Worm (Caenorhabditis elegans) whole organism, mixed stage, embryonic: ENCODE measurements around the gene gpdh-2.
A peak's percentile ranks its signal among the peaks of the same experiment; 100 is the strongest.

Source experiments
- M03D4.4 ChIP-seq: sonication (generic microtip); optimal IDR thresholded peaks from 2 replicates; lab custom pipeline; 2017; ENCODE audit warnings: mild to moderate bottlenecking, missing genetic modification characterization, missing compliant biosample characterization
- bed-3 ChIP-seq: fragments of 200-800 bp; sonication (Bioruptor generic); optimal IDR thresholded peaks from 3 replicates; lab custom pipeline; 2018; ENCODE audit warnings: mild to moderate bottlenecking, missing genetic modification characterization, moderate library complexity, missing compliant biosample characterization
- blmp-1 ChIP-seq: fragments of 150-350 bp; optimal IDR thresholded peaks from 2 replicates; lab custom pipeline; 2014; ENCODE audit warnings: missing biosample characterization, missing genetic modification characterization
- ceh-39 ChIP-seq: fragments of 150-350 bp; optimal IDR thresholded peaks from 2 replicates; lab custom pipeline; 2014; ENCODE audit warnings: missing biosample characterization, missing genetic modification characterization
- ceh-43 ChIP-seq: fragments of 200-800 bp; sonication (Bioruptor generic); optimal IDR thresholded peaks from 2 replicates; lab custom pipeline; 2018; ENCODE audit warnings: mild to moderate bottlenecking, missing genetic modification characterization, moderate library complexity, missing compliant biosample characterization
- ceh-83 ChIP-seq: fragments of 200-800 bp; sonication (Bioruptor generic); optimal IDR thresholded peaks from 2 replicates; lab custom pipeline; 2018; ENCODE audit warnings: mild to moderate bottlenecking, missing genetic modification characterization, missing compliant biosample characterization
- ces-1 ChIP-seq: fragments of 150-350 bp; optimal IDR thresholded peaks from 2 replicates; lab custom pipeline; 2014; ENCODE audit warnings: missing biosample characterization, missing genetic modification reagents, missing genetic modification characterization
- drap-1 ChIP-seq: fragments of 200-800 bp; sonication (Bioruptor generic); optimal IDR thresholded peaks from 3 replicates; lab custom pipeline; 2018; ENCODE audit warnings: mild to moderate bottlenecking, missing genetic modification characterization, missing compliant biosample characterization
- elt-1 ChIP-seq: sonication (generic microtip); optimal IDR thresholded peaks from 2 replicates; lab custom pipeline; 2017; ENCODE audit warnings: missing genetic modification characterization, mild to moderate bottlenecking, missing compliant biosample characterization, antibody characterized with exemption, moderate library complexity, borderline replicate concordance; ENCODE audit not compliant: insufficient read depth
- elt-3 ChIP-seq: fragments of 150-350 bp; optimal IDR thresholded peaks from 2 replicates; lab custom pipeline; 2014; ENCODE audit warnings: missing biosample characterization, missing genetic modification characterization
- flh-1 ChIP-seq: fragments of 200-800 bp; sonication (Bioruptor generic); optimal IDR thresholded peaks from 2 replicates; lab custom pipeline; 2018; ENCODE audit warnings: mild to moderate bottlenecking, missing genetic modification characterization, moderate library complexity, missing compliant biosample characterization
- hlh-1 ChIP-seq: fragments of 150-350 bp; optimal IDR thresholded peaks from 2 replicates; lab custom pipeline; 2014; ENCODE audit warnings: missing biosample characterization, missing genetic modification reagents, missing genetic modification characterization
- lin-13 ChIP-seq: fragments of 150-350 bp; optimal IDR thresholded peaks from 2 replicates; lab custom pipeline; 2014; ENCODE audit warnings: missing biosample characterization, missing genetic modification characterization
- lin-32 ChIP-seq: fragments of 200-800 bp; sonication (Bioruptor generic); optimal IDR thresholded peaks from 2 replicates; lab custom pipeline; 2018; ENCODE audit warnings: mild to moderate bottlenecking, missing genetic modification characterization, missing compliant biosample characterization
- lsy-2 ChIP-seq: fragments of 150-350 bp; optimal IDR thresholded peaks from 2 replicates; lab custom pipeline; 2014; ENCODE audit warnings: missing biosample characterization, missing genetic modification characterization
- mab-5 ChIP-seq: fragments of 150-350 bp; optimal IDR thresholded peaks from 2 replicates; lab custom pipeline; 2014; ENCODE audit warnings: missing biosample characterization, missing genetic modification characterization
- mep-1 ChIP-seq: fragments of 150-350 bp; optimal IDR thresholded peaks from 2 replicates; lab custom pipeline; 2017; ENCODE audit warnings: missing biosample characterization, missing genetic modification reagents, missing genetic modification characterization, inconsistent platforms
- mls-2 ChIP-seq: sonication (generic microtip); optimal IDR thresholded peaks from 2 replicates; lab custom pipeline; 2016; ENCODE audit warnings: mild to moderate bottlenecking, missing genetic modification characterization, moderate library complexity, missing compliant biosample characterization
- nhr-12 ChIP-seq: fragments of 150-350 bp; optimal IDR thresholded peaks from 2 replicates; lab custom pipeline; 2014; ENCODE audit warnings: missing biosample characterization, missing genetic modification characterization
- nhr-2 ChIP-seq: fragments of 150-350 bp; optimal IDR thresholded peaks from 2 replicates; lab custom pipeline; 2014; ENCODE audit warnings: missing biosample characterization, missing genetic modification characterization
- nhr-28 ChIP-seq: fragments of 150-350 bp; optimal IDR thresholded peaks from 2 replicates; lab custom pipeline; 2014; ENCODE audit warnings: missing biosample characterization, missing genetic modification characterization
- nhr-76 ChIP-seq: sonication (generic microtip); optimal IDR thresholded peaks from 2 replicates; lab custom pipeline; 2017; ENCODE audit warnings: missing biosample characterization, missing genetic modification characterization
- sptf-1 ChIP-seq: sonication (generic microtip); optimal IDR thresholded peaks from 2 replicates; lab custom pipeline; 2017; ENCODE audit warnings: mild to moderate bottlenecking, missing genetic modification characterization, moderate library complexity, missing compliant biosample characterization
- tbx-8 ChIP-seq: fragments of 200-800 bp; sonication (Bioruptor generic); optimal IDR thresholded peaks from 2 replicates; lab custom pipeline; 2018; ENCODE audit warnings: mild to moderate bottlenecking, missing genetic modification characterization, moderate library complexity, missing compliant biosample characterization
- unc-120 ChIP-seq: sonication (generic microtip); optimal IDR thresholded peaks from 2 replicates; lab custom pipeline; 2017; ENCODE audit warnings: missing genetic modification characterization, missing compliant biosample characterization; ENCODE audit not compliant: poor library complexity, severe bottlenecking
- unc-39 ChIP-seq: fragments of 150-350 bp; optimal IDR thresholded peaks from 2 replicates; lab custom pipeline; 2014; ENCODE audit warnings: missing biosample characterization, missing genetic modification characterization
- ztf-11 ChIP-seq: fragments of 150-350 bp; optimal IDR thresholded peaks from 2 replicates; lab custom pipeline; 2014; ENCODE audit warnings: missing biosample characterization, missing genetic modification characterization

Gene gpdh-2

ce11 chrIII:9874515-9874914 lies 15.5 kb upstream of the gpdh-2 start:
- TF ChIP-seq lin-32 (GFP tag; lab: Kevin White, UChicago) (no peak), nhr-12 (tag; lab: Kevin White, UChicago) (no peak), bed-3 (GFP tag; lab: Kevin White, UChicago) (no peak), mls-2 (tag; lab: Kevin White, UChicago) (no peak), ztf-11 (no peak), ces-1 (GFP tag; lab: Kevin White, UChicago) (no peak), drap-1 (GFP tag; lab: Kevin White, UChicago) (no peak), nhr-76 (tag; lab: Kevin White, UChicago) (no peak), mep-1 (tag; lab: Kevin White, UChicago) (no peak), hlh-1 (tag; lab: Kevin White, UChicago) (no peak), M03D4.4 (tag; lab: Kevin White, UChicago) (no peak), blmp-1 (no peak), lin-13 (tag; lab: Kevin White, UChicago) (no peak), elt-1 (tag; lab: Kevin White, UChicago) (no peak), unc-120 (tag; lab: Kevin White, UChicago) (no peak), mab-5 (tag; lab: Kevin White, UChicago) (no peak), unc-39 (tag; lab: Kevin White, UChicago) (no peak)
- TF ChIP-seq, all 35 proteins: peak for 0

- TF ChIP-seq ces-1 (GFP tag; lab: Kevin White, UChicago) (no peak), lsy-2 (tag; lab: Kevin White, UChicago) (no peak), ztf-11 (no peak), tbx-8 (no peak), ceh-39 (tag; lab: Kevin White, UChicago) (no peak), nhr-28 (tag; lab: Kevin White, UChicago) (no peak), elt-3 (tag; lab: Kevin White, UChicago) (no peak), nhr-12 (tag; lab: Kevin White, UChicago) (no peak), ceh-83 (no peak), unc-39 (tag; lab: Kevin White, UChicago) (no peak), flh-1 (GFP tag; lab: Kevin White, UChicago) (no peak), drap-1 (GFP tag; lab: Kevin White, UChicago) (no peak), lin-32 (GFP tag; lab: Kevin White, UChicago) (no peak)
- TF ChIP-seq, all 35 proteins: peak for 0
Observed at ce11 chrIII:9871032-9871431, 12.0 kb upstream of the gpdh-2 start, which contains the start of gene ZK757.1. TSS of gene ZK757.1 (minus strand) at chrIII:9871132.

ce11 chrIII:9867780-9868503 lies 9.0 kb upstream of the gpdh-2 start, which contains the start of gene dhhc-4:
TSS of gene dhhc-4 (minus strand) at chrIII:9867792.
- no peak for TF ChIP-seq tbx-8
- TF ChIP-seq mep-1 (tag; lab: Kevin White, UChicago), result peak; percentile 52
- peak; percentile 6 for TF ChIP-seq lin-13 (tag; lab: Kevin White, UChicago)
- peak; percentile 26 for TF ChIP-seq mab-5 (tag; lab: Kevin White, UChicago)
- peak; percentile 9 for TF ChIP-seq ceh-83
- peak; percentile 48 for TF ChIP-seq lsy-2 (tag; lab: Kevin White, UChicago)
- TF ChIP-seq hlh-1 (tag; lab: Kevin White, UChicago), result no peak
- TF ChIP-seq sptf-1 (tag; lab: Kevin White, UChicago), result peak; percentile 25
- TF ChIP-seq ceh-43 (GFP tag; lab: Kevin White, UChicago), result no peak
- no peak for TF ChIP-seq nhr-2 (tag; lab: Kevin White, UChicago)

- TF ChIP-seq ces-1 (GFP tag; lab: Kevin White, UChicago) (peak; percentile 94), mls-2 (tag; lab: Kevin White, UChicago) (no peak), bed-3 (GFP tag; lab: Kevin White, UChicago) (no peak)
Observed at ce11 chrIII:9867352-9867751, 8.4 kb upstream of the gpdh-2 start.

- TF ChIP-seq bed-3 (GFP tag; lab: Kevin White, UChicago) (no peak), lsy-2 (tag; lab: Kevin White, UChicago) (peak; percentile 69)
Observed at ce11 chrIII:9862469-9862868, 3.5 kb upstream of the gpdh-2 start.
